Fruit fly (Drosophila melanogaster): ENCODE results near the gene CG1677.
A peak's percentile ranks its signal among the peaks of the same experiment; 100 is the strongest.

Gene CG1677

DNA sequence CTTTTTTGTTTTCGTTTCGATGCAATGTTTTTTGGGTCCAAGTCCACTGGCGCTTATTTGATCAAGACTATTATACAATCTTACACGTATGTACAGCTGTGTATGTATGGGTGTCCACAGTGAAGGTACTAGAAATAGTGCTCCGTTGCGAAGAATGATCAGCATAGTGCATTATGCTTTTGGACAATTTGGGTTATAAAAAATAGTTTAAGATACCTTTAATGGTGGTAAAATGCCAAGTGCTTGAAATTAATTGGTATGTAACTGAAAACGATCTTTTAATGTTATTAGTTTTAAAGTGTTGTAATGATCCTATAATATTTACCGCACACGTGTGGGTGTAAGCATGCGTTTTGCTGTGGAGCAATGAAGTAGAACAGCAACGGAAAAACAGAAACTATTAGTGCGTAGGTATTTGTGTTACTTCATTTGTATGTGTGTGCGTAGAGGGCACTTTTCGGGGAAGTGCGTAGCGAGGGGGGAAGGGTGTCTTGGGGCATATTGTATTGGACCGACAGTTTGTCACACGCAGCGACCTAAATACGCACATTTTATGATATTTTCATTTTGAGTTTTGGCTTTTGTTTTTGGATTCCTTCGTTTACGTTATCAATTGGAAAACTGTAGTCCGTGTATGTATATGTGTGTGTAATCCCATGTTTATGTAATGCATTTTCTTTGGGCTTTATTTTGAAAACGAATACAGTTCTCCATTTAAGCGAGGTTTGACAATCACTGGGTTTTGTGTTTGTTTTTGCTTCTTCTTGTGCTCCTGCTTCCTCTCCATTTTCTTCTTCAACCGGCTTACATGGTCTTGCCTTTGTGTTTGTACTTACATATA, 69.3 kb downstream of the CG1677 start (continued):
- TF ChIP-seq CG2199 (GFP tag; IDR thresholded peaks at IDR 0.05): peak; percentile 38; the same call in 1 of the 3 replicates
- peak; percentile 52 for TF ChIP-seq CG7271 (tag; optimal IDR thresholded peaks at IDR 0.05)
- TF ChIP-seq yki (optimal IDR thresholded peaks at IDR 0.05): peak; percentile 8
- no peak for TF ChIP-seq Doc3 (GFP tag; IDR thresholded peaks at IDR 0.05; ENCODE audit: partially characterized antibody)
- TF ChIP-seq CG2120 (GFP tag; optimal IDR thresholded peaks at IDR 0.05): peak; percentile 79
- peak; percentile 83 for TF ChIP-seq gcm2 (GFP tag; optimal IDR thresholded peaks at IDR 0.05)
- TF ChIP-seq grau (tag; optimal IDR thresholded peaks at IDR 0.05): peak; percentile 93
- peak; percentile 55 for TF ChIP-seq tup (GFP tag; optimal IDR thresholded peaks at IDR 0.05)
- peak; percentile 58; the same call in 1 of the 2 replicates for TF ChIP-seq gt (GFP tag; IDR thresholded peaks at IDR 0.05)
- TF ChIP-seq gfzf (GFP tag; optimal IDR thresholded peaks at IDR 0.05): no peak
- TF ChIP-seq CG10654 (GFP tag; optimal IDR thresholded peaks at IDR 0.05): peak; percentile 89
- TF ChIP-seq HmgZ (tag; optimal IDR thresholded peaks at IDR 0.05): peak; percentile 85
- peak; percentile 86 for TF ChIP-seq CG11723 (GFP tag; optimal IDR thresholded peaks at IDR 0.05)
- no peak for TF ChIP-seq Trl (optimal IDR thresholded peaks at IDR 0.05)
- TF ChIP-seq Trl (GFP tag; optimal IDR thresholded peaks at IDR 0.05): peak; percentile 91
- peak; percentile 69 for TF ChIP-seq CG7745 (tag; optimal IDR thresholded peaks at IDR 0.05)
- TF ChIP-seq sima (GFP tag; optimal IDR thresholded peaks at IDR 0.05): peak; percentile 64
- peak; percentile 89 for TF ChIP-seq Atf3 (GFP tag; optimal IDR thresholded peaks at IDR 0.05)
- peak; percentile 79 for TF ChIP-seq CG14050 (GFP tag; IDR thresholded peaks at IDR 0.05)
- peak; percentile 78 for TF ChIP-seq maf-S (GFP tag; optimal IDR thresholded peaks at IDR 0.05)
- no peak for TF ChIP-seq CG42726 (GFP tag; IDR thresholded peaks at IDR 0.05; ENCODE audit: partially characterized antibody)
- no peak for TF ChIP-seq CG1832 (GFP tag; optimal IDR thresholded peaks at IDR 0.05)
- TF ChIP-seq otp (GFP tag; IDR thresholded peaks at IDR 0.05): peak; percentile 75
- TF ChIP-seq toy (GFP tag; IDR thresholded peaks at IDR 0.05): 0 out of 2 replicates have a peak, but pooled peaks have one; percentile 16
- TF ChIP-seq dmrt99B (tag; optimal IDR thresholded peaks at IDR 0.05): peak; percentile 97
- peak; percentile 57 for TF ChIP-seq sqz (GFP tag; optimal IDR thresholded peaks at IDR 0.05)
- peak; percentile 96 for TF ChIP-seq Med (GFP tag)
- TF ChIP-seq Jarid2 (GFP tag; optimal IDR thresholded peaks at IDR 0.05): peak; percentile 65
- peak; percentile 87 for TF ChIP-seq CG33557 (GFP tag; optimal IDR thresholded peaks at IDR 0.05)
- TF ChIP-seq CG8478 (optimal IDR thresholded peaks at IDR 0.05): peak; percentile 76
- peak; percentile 80 for TF ChIP-seq CG18764 (GFP tag; optimal IDR thresholded peaks at IDR 0.05)
- TF ChIP-seq ara (GFP tag; IDR thresholded peaks at IDR 0.05): peak; percentile 88
- TF ChIP-seq zen2 (GFP tag; IDR thresholded peaks at IDR 0.05; ENCODE audit: partially characterized antibody): no peak
- peak; percentile 65 for TF ChIP-seq E2f2 (GFP tag; IDR thresholded peaks at IDR 0.05)
- TF ChIP-seq Dbx (GFP tag; IDR thresholded peaks at IDR 0.05): no peak
- peak; percentile 84 for TF ChIP-seq Spps (tag; optimal IDR thresholded peaks at IDR 0.05)
- TF ChIP-seq lilli (GFP tag; optimal IDR thresholded peaks at IDR 0.05): peak; percentile 87
- peak; percentile 79 for TF ChIP-seq CG3847 (GFP tag; IDR thresholded peaks at IDR 0.05)
- peak; percentile 59 for TF ChIP-seq wdn (GFP tag; IDR thresholded peaks at IDR 0.05)
- peak; percentile 84 for TF ChIP-seq da (GFP tag; optimal IDR thresholded peaks at IDR 0.05)
- peak; percentile 90 for TF ChIP-seq tio (GFP tag; optimal IDR thresholded peaks at IDR 0.05)
- TF ChIP-seq Bteb2 (GFP tag; optimal IDR thresholded peaks at IDR 0.05): peak; percentile 66
- no peak for TF ChIP-seq cas (GFP tag; IDR thresholded peaks at IDR 0.05)
- peak; percentile 92 for TF ChIP-seq row (GFP tag; IDR thresholded peaks at IDR 0.05)
- TF ChIP-seq grn (GFP tag; optimal IDR thresholded peaks at IDR 0.05): peak; percentile 65
- peak; percentile 96 for TF ChIP-seq fd96Cb (tag; optimal IDR thresholded peaks at IDR 0.05)
- peak; percentile 78; the same call in 2 of the 3 replicates for TF ChIP-seq jigr1 (GFP tag; IDR thresholded peaks at IDR 0.05)
- TF ChIP-seq CG10543 (GFP tag; optimal IDR thresholded peaks at IDR 0.05): peak; percentile 36
- peak; percentile 94 for TF ChIP-seq crol (GFP tag; IDR thresholded peaks at IDR 0.05)
- TF ChIP-seq CG15601 (tag; optimal IDR thresholded peaks at IDR 0.05): peak; percentile 91

Data from whole organism, embryonic.